Fruit fly (Drosophila melanogaster) whole organism, embryonic: ENCODE measurements around the gene CG33510.

Source experiments
- Asciz ChIP-seq: fragments of 200-800 bp; sonication (Bioruptor generic); optimal IDR thresholded peaks from 2 replicates; lab custom pipeline; 2017; ENCODE audit warnings: missing biosample characterization, mild to moderate bottlenecking, missing genetic modification characterization, missing genetic modification reagents
- Atf6 ChIP-seq: fragments of 200-800 bp; sonication (Bioruptor generic); IDR thresholded peaks from 2 replicates; pipeline ENCODE4 v1.3.6; 2022; ENCODE audit warnings: missing biosample characterization, missing genetic modification characterization
- B-H1 ChIP-seq: fragments of 200-800 bp; sonication (Bioruptor generic); IDR thresholded peaks from 3 replicates; pipeline ENCODE4 v1.3.6; 2022; ENCODE audit warnings: missing biosample characterization, missing genetic modification characterization
- Blimp-1 ChIP-seq: fragments of 200-800 bp; sonication (Bioruptor generic); optimal IDR thresholded peaks from 3 replicates; lab custom pipeline; 2018; ENCODE audit warnings: missing biosample characterization, missing genetic modification characterization, mild to moderate bottlenecking, moderate library complexity, missing genetic modification reagents
- CG10565 ChIP-seq: fragments of 200-800 bp; sonication (Bioruptor generic); optimal IDR thresholded peaks from 3 replicates; lab custom pipeline; 2016; ENCODE audit warnings: missing biosample characterization, mild to moderate bottlenecking, missing genetic modification characterization
- CG12104 ChIP-seq: fragments of 200-800 bp; sonication (Bioruptor generic); optimal IDR thresholded peaks from 3 replicates; lab custom pipeline; 2016; ENCODE audit warnings: missing biosample characterization, missing genetic modification characterization
- CG12155 ChIP-seq: fragments of 200-800 bp; sonication (Bioruptor generic); optimal IDR thresholded peaks from 3 replicates; lab custom pipeline; 2016; ENCODE audit warnings: missing biosample characterization, missing genetic modification characterization
- CG15479 ChIP-seq: fragments of 200-800 bp; sonication (Bioruptor generic); optimal IDR thresholded peaks from 3 replicates; lab custom pipeline; 2019; ENCODE audit warnings: missing biosample characterization, mild to moderate bottlenecking, missing genetic modification characterization, moderate library complexity
- CG15514 ChIP-seq: fragments of 200-800 bp; sonication (Bioruptor generic); optimal IDR thresholded peaks from 3 replicates; lab custom pipeline; 2017; ENCODE audit warnings: missing biosample characterization, missing genetic modification characterization, mild to moderate bottlenecking, moderate library complexity, missing genetic modification reagents
- CG15696 ChIP-seq: fragments of 200-800 bp; sonication (Bioruptor generic); optimal IDR thresholded peaks from 2 replicates; lab custom pipeline; 2019; ENCODE audit warnings: missing biosample characterization, mild to moderate bottlenecking, missing genetic modification characterization, moderate library complexity
- CG17568 ChIP-seq: fragments of 200-800 bp; sonication (Bioruptor generic); optimal IDR thresholded peaks from 2 replicates; lab custom pipeline; 2018; ENCODE audit warnings: missing biosample characterization, mild to moderate bottlenecking, missing genetic modification characterization, moderate library complexity
- CG18011 ChIP-seq: fragments of 200-800 bp; sonication (Bioruptor generic); optimal IDR thresholded peaks from 2 replicates; lab custom pipeline; 2017; ENCODE audit warnings: missing biosample characterization, missing genetic modification characterization, mild to moderate bottlenecking, moderate library complexity, missing genotype
- CG18619 ChIP-seq: fragments of 200-800 bp; sonication (Bioruptor generic); optimal IDR thresholded peaks from 3 replicates; lab custom pipeline; 2017; ENCODE audit warnings: missing biosample characterization, mild to moderate bottlenecking, missing genetic modification characterization
- CG18764 ChIP-seq: fragments of 200-800 bp; sonication (Bioruptor generic); optimal IDR thresholded peaks from 3 replicates; lab custom pipeline; 2016; ENCODE audit warnings: missing biosample characterization, missing genetic modification characterization
- CG2120 ChIP-seq: fragments of 200-800 bp; sonication (Bioruptor generic); optimal IDR thresholded peaks from 3 replicates; lab custom pipeline; 2016; ENCODE audit warnings: missing biosample characterization, missing genetic modification characterization
- CG2678 ChIP-seq: fragments of 200-800 bp; sonication (Bioruptor generic); optimal IDR thresholded peaks from 3 replicates; lab custom pipeline; 2019; ENCODE audit warnings: missing biosample characterization, mild to moderate bottlenecking, missing genetic modification characterization, moderate library complexity
- CG2712 ChIP-seq: fragments of 200-800 bp; optimal IDR thresholded peaks from 3 replicates; lab custom pipeline; 2019; ENCODE audit warnings: missing biosample characterization, mild to moderate bottlenecking, missing genetic modification characterization, moderate library complexity
- CG43689 ChIP-seq: fragments of 200-800 bp; sonication (Bioruptor generic); IDR thresholded peaks from 2 replicates; pipeline ENCODE4 v1.3.6; 2022; ENCODE audit warnings: missing biosample characterization, missing genetic modification characterization
- CG7839 ChIP-seq: fragments of 200-800 bp; sonication (Bioruptor generic); optimal IDR thresholded peaks from 3 replicates; lab custom pipeline; 2018; ENCODE audit warnings: missing biosample characterization, mild to moderate bottlenecking, missing genetic modification characterization, moderate library complexity
- CG8765 ChIP-seq: fragments of 200-800 bp; sonication (Bioruptor generic); IDR thresholded peaks from 2 replicates; pipeline ENCODE4 v1.3.6; 2022; ENCODE audit warnings: missing biosample characterization, missing genetic modification characterization
- Dp ChIP-seq: fragments of 200-800 bp; sonication (Bioruptor generic); optimal IDR thresholded peaks from 2 replicates; lab custom pipeline; 2018; ENCODE audit warnings: missing biosample characterization, mild to moderate bottlenecking, missing genetic modification characterization, moderate library complexity
- HLHmδ ChIP-seq: fragments of 200-800 bp; sonication (Bioruptor generic); optimal IDR thresholded peaks from 2 replicates; lab custom pipeline; 2018; ENCODE audit warnings: missing biosample characterization, mild to moderate bottlenecking, missing genetic modification characterization, moderate library complexity
- Hr51 ChIP-seq, 2 experiments: fragments of 200-800 bp; sonication (Bioruptor generic); optimal IDR thresholded peaks; 2 replicates in 1 of 2; 3 replicates in 1 of 2; lab custom pipeline; 2016 to 2018; ENCODE audit warnings: missing biosample characterization in 2 of 2, missing genetic modification characterization in 2 of 2, mild to moderate bottlenecking in 1 of 2, moderate library complexity in 1 of 2
- Hr78 ChIP-seq, 2 experiments: fragments of 200-800 bp in 1 of 2; fragments of >200 bp in 1 of 2; sonication (Bioruptor generic) in 1 of 2; optimal IDR thresholded peaks; 2 replicates each; lab custom pipeline; 2017 to 2019; ENCODE audit warnings: missing biosample characterization in 2 of 2, missing genetic modification characterization in 2 of 2, mild to moderate bottlenecking in 1 of 2, moderate library complexity in 1 of 2
- Sry-β ChIP-seq: fragments of 200-800 bp; sonication (Bioruptor generic); optimal IDR thresholded peaks from 2 replicates; lab custom pipeline; 2018; ENCODE audit warnings: missing biosample characterization, mild to moderate bottlenecking, missing genetic modification characterization, moderate library complexity
- Stat92E ChIP-seq, 3 experiments: fragments of >200 bp in 2 of 3; fragments of 200-800 bp in 1 of 3; sonication (Bioruptor generic) in 1 of 3; optimal IDR thresholded peaks; 2 replicates each; lab custom pipeline; 2017 to 2019; ENCODE audit warnings: missing biosample characterization in 3 of 3, missing genetic modification characterization in 3 of 3, mild to moderate bottlenecking in 1 of 3, moderate library complexity in 1 of 3
- dpn ChIP-seq, 2 experiments: fragments of 200-800 bp; sonication (Bioruptor generic); optimal IDR thresholded peaks; 3 replicates each; lab custom pipeline; 2016; ENCODE audit warnings: missing biosample characterization in 2 of 2, missing genetic modification characterization in 2 of 2
- exex ChIP-seq: fragments of 200-800 bp; sonication (Bioruptor generic); optimal IDR thresholded peaks from 4 replicates; lab custom pipeline; 2018; ENCODE audit warnings: missing biosample characterization, mild to moderate bottlenecking, missing genetic modification characterization, moderate library complexity
- eyg ChIP-seq: fragments of 200-800 bp; sonication (Bioruptor generic); optimal IDR thresholded peaks from 3 replicates; lab custom pipeline; 2016; ENCODE audit warnings: missing biosample characterization, missing genetic modification characterization
- gsb ChIP-seq: fragments of 200-800 bp; sonication (Bioruptor generic); IDR thresholded peaks from 2 replicates; pipeline ENCODE4 v1.3.6; 2022; ENCODE audit warnings: missing biosample characterization, missing genetic modification characterization
- hkb ChIP-seq, 2 experiments: fragments of 200-800 bp in 1 of 2; fragments of >200 bp in 1 of 2; sonication (Bioruptor generic) in 1 of 2; IDR thresholded peaks in 1 of 2; optimal IDR thresholded peaks in 1 of 2; 2 replicates each; pipeline versions ENCODE4 v1.3.6 to Lab custom; 2017 to 2022; ENCODE audit warnings: missing biosample characterization in 1 of 2, missing genetic modification characterization in 1 of 2
- onecut ChIP-seq: fragments of 200-800 bp; sonication (Bioruptor generic); IDR thresholded peaks from 2 replicates; pipeline ENCODE4 v1.3.6; 2022; ENCODE audit warnings: missing biosample characterization, missing genetic modification characterization
- p53 ChIP-seq: fragments of 200-800 bp; sonication (Bioruptor generic); optimal IDR thresholded peaks from 2 replicates; lab custom pipeline; 2016; ENCODE audit warnings: missing biosample characterization, missing genetic modification characterization
- seq ChIP-seq: fragments of 200-800 bp; sonication (Bioruptor generic); IDR thresholded peaks from 2 replicates; pipeline ENCODE4 v1.3.6; 2022; ENCODE audit warnings: missing biosample characterization, missing genetic modification characterization
- tna ChIP-seq: fragments of 200-800 bp; sonication (Bioruptor generic); IDR thresholded peaks from 2 replicates; pipeline ENCODE4 v1.3.6; 2022; ENCODE audit warnings: missing biosample characterization, missing genetic modification characterization; ENCODE audit not compliant: partially characterized antibody
- wdn ChIP-seq: fragments of 200-800 bp; sonication (Bioruptor generic); IDR thresholded peaks from 2 replicates; pipeline ENCODE4 v1.3.6; 2022; ENCODE audit warnings: missing biosample characterization, missing genetic modification characterization

Gene CG33510

dm6 chr2L:21096448-21096994 is 12.4 kb upstream of the CG33510 start, which contains the start of gene CG34136 (continued):
- peak; percentile 97 for TF ChIP-seq CG2712
- no peak for TF ChIP-seq B-H1 (GFP tag; lab: Robert Waterston, UW)
- TF ChIP-seq CG15514 (GFP tag; lab: Kevin White, UChicago), result peak; percentile 41
- no peak for TF ChIP-seq eyg (GFP tag; lab: Kevin White, UChicago)
- TF ChIP-seq seq (GFP tag; lab: Robert Waterston, UW), result no peak; the same call in 1 of the 2 replicates
- TF ChIP-seq dpn (GFP tag; optimal IDR thresholded peaks at IDR 0.05; lab: Kevin White, UChicago), result peak in 1 of 2 experiments; percentile 41
- peak; percentile 31 for TF ChIP-seq CG18764
- no peak for TF ChIP-seq p53 (GFP tag; lab: Kevin White, UChicago)
- TF ChIP-seq wdn, result no peak
- TF ChIP-seq CG12104 (GFP tag; lab: Kevin White, UChicago), result peak; percentile 14
- no peak for TF ChIP-seq HLHmδ
- TF ChIP-seq Atf6 (GFP tag; lab: Robert Waterston, UW), result peak; percentile 57; the same call in 1 of the 2 replicates
- TF ChIP-seq CG15479, result peak; percentile 11
- peak; percentile 64 for TF ChIP-seq CG7839 (tag; lab: Kevin White, UChicago)
- TF ChIP-seq CG12155 (GFP tag; lab: Kevin White, UChicago), result peak; percentile 22
- no peak for TF ChIP-seq hkb (optimal IDR thresholded peaks at IDR 0.05; lab: Kevin White, UChicago)
- TF ChIP-seq hkb (GFP tag; IDR thresholded peaks at IDR 0.05; lab: Robert Waterston, UW), result peak; percentile 49; the same call in 1 of the 2 replicates
- no peak for TF ChIP-seq onecut (GFP tag; lab: Robert Waterston, UW)
- TF ChIP-seq CG2120 (GFP tag; lab: Kevin White, UChicago), result peak; percentile 25
- TF ChIP-seq exex, result no peak
- no peak for TF ChIP-seq Stat92E (GFP tag; optimal IDR thresholded peaks at IDR 0.05; lab: Kevin White, UChicago)
- TF ChIP-seq, all 482 proteins: peak for 128

DNA sequence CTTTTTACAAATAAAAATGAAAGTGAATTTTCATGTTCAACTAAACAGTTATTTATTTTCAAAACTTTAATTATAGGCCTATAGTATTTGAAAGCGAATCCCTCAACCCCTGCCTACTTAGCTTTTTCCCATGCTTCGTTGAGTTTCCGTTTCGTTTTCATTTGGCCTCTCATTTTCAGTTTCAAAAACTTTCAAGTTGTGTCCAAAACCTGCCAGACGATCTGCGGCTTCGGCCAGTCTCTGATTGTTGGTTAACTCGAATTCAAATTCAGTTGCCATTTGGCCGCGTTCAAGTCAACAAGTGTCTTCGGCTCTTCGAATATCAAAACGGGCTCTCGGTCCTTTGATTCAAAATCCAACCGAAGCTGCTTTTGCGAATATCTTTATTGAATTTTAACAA is 6.8 kb upstream of the CG33510 start, which contains the start of gene CG14397:
Gene CG14397, plus strand, starts transcription at position 270 of the 400 bp plus-strand sequence.
- no peak for TF ChIP-seq Sry-β
- peak; percentile 68 for TF ChIP-seq Asciz (GFP tag; lab: Kevin White, UChicago)
- peak; percentile 66 for TF ChIP-seq Blimp-1 (GFP tag; lab: Kevin White, UChicago)
- peak; percentile 88 for TF ChIP-seq CG18011
- TF ChIP-seq CG43689 (GFP tag; lab: Robert Waterston, UW), result no peak
- TF ChIP-seq, all 482 proteins: peak for 3

DNA sequence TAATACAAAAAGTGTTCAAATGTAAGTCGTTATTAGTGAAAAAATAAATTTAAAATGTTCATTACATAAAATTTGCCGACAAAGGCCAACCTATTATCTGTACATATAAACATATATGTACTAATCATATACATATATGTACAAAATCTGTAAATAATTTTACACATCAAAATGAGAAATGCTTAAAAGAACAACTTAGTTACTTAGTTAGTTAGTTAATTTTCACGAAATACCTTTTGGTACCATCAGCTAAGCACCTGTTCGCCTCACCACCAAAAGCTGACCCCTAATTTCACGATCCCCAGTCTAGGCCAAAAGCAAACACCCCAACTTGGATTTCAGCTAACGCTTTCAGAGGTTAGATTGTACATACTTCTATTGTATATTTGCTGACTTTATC is 4.9 kb upstream of the CG33510 start, which contains the start of gene CG9259:
Gene CG9259, plus strand, starts transcription at position 301 of the 400 bp plus-strand sequence.
- no peak for TF ChIP-seq CG8765 (GFP tag; lab: Robert Waterston, UW)
- no peak for TF ChIP-seq CG10565 (GFP tag; lab: Kevin White, UChicago)
- no peak for TF ChIP-seq gsb (GFP tag; lab: Robert Waterston, UW)
- no peak for TF ChIP-seq CG18619 (GFP tag; lab: Kevin White, UChicago)
- peak in 1 of 2 experiments; percentile 3 for TF ChIP-seq Hr78 (GFP tag; optimal IDR thresholded peaks at IDR 0.05; lab: Kevin White, UChicago)
- no peak for TF ChIP-seq CG17568 (GFP tag; lab: Kevin White, UChicago)
- TF ChIP-seq CG15696 (tag; lab: Kevin White, UChicago), result no peak
- no peak for TF ChIP-seq tna (GFP tag; lab: Robert Waterston, UW)
- peak; percentile 3 for TF ChIP-seq CG2678 (tag; lab: Kevin White, UChicago)
- no peak for TF ChIP-seq Hr51 (GFP tag; optimal IDR thresholded peaks at IDR 0.05; lab: Kevin White, UChicago)
- no peak for TF ChIP-seq Dp (GFP tag; lab: Kevin White, UChicago)
